Worm (Caenorhabditis elegans): ENCODE measurements around the gene dpr-1.

ce11 chrV:13953191-13953590 lies 11.2 kb upstream of the dpr-1 start, which contains the start of gene R10D12.8:
- TF ChIP-seq nhr-2 (tag; optimal IDR thresholded peaks at IDR 0.05) (no peak), tbx-8 (GFP tag; optimal IDR thresholded peaks at IDR 0.05) (no peak), nhr-12 (tag; optimal IDR thresholded peaks at IDR 0.05) (no peak), mep-1 (tag; optimal IDR thresholded peaks at IDR 0.05) (no peak), blmp-1 (tag; optimal IDR thresholded peaks at IDR 0.05) (no peak), mab-5 (tag; optimal IDR thresholded peaks at IDR 0.05) (no peak)
